Worm (Caenorhabditis elegans) whole organism, midembryonic: Measurements from ENCODE around the gene paqr-3.

Experiments used
- T22C8.4 ChIP-seq: fragments of 200-800 bp; sonication (Bioruptor generic); IDR thresholded peaks from 2 replicates; pipeline ENCODE4 v1.3.6; 2022; ENCODE audit warnings: missing genetic modification characterization, missing compliant biosample characterization
- cog-1 ChIP-seq: sonication (generic microtip); optimal IDR thresholded peaks from 2 replicates; lab custom pipeline; 2016; ENCODE audit warnings: missing genetic modification characterization, missing compliant biosample characterization
- flt-1 ChIP-seq: fragments of 200-800 bp; sonication (Bioruptor generic); IDR thresholded peaks from 2 replicates; pipeline ENCODE4 v1.3.6; 2022; ENCODE audit warnings: missing genetic modification characterization, missing compliant biosample characterization
- klf-2 ChIP-seq: fragments of 200-800 bp; sonication (Bioruptor generic); conservative IDR thresholded peaks from 2 replicates; pipeline ENCODE4 v1.3.6; 2022; ENCODE audit warnings: missing genetic modification reagents, missing genetic modification characterization, missing compliant biosample characterization
- med-1 ChIP-seq: sonication (generic microtip); optimal IDR thresholded peaks from 2 replicates; lab custom pipeline; 2017; ENCODE audit warnings: missing genetic modification characterization, mild to moderate bottlenecking, missing compliant biosample characterization, antibody characterized with exemption, missing genetic modification reagents; ENCODE audit not compliant: insufficient read depth
- ref-1 ChIP-seq: fragments of 200-800 bp; sonication (Bioruptor generic); conservative IDR thresholded peaks from 2 replicates; pipeline ENCODE4 v1.3.6; 2022; ENCODE audit warnings: missing genetic modification reagents, missing genetic modification characterization, missing compliant biosample characterization
- tab-1 ChIP-seq: fragments of 200-800 bp; sonication (Bioruptor generic); IDR thresholded peaks from 2 replicates; pipeline ENCODE4 v1.3.6; 2022; ENCODE audit warnings: missing genetic modification characterization, missing compliant biosample characterization
- ztf-23 ChIP-seq: fragments of 200-800 bp; sonication (Bioruptor generic); IDR thresholded peaks from 2 replicates; pipeline ENCODE4 v1.3.6; 2022; ENCODE audit warnings: missing genetic modification reagents, missing genetic modification characterization, missing compliant biosample characterization
- ztf-29 ChIP-seq: fragments of 200-800 bp; sonication (Bioruptor generic); IDR thresholded peaks from 2 replicates; pipeline ENCODE4 v1.3.6; 2022; ENCODE audit warnings: missing genetic modification reagents, missing genetic modification characterization, missing compliant biosample characterization

The paqr-3 gene

ce11 chrIV:14339657-14340056 is 43.8 kb downstream of the paqr-3 start, which contains the start of gene Y67A10A.11:
Y67A10A.11 (plus strand) TSS chrIV:14339957.
- TF ChIP-seq ztf-23 (GFP tag; lab: Robert Waterston, UW), result no peak
- no peak for TF ChIP-seq T22C8.4 (GFP tag; lab: Robert Waterston, UW)
- no peak for TF ChIP-seq flt-1 (GFP tag; lab: Robert Waterston, UW)
- no peak for TF ChIP-seq klf-2 (GFP tag; lab: Robert Waterston, UW)
- TF ChIP-seq tab-1 (GFP tag; lab: Robert Waterston, UW), result no peak
- no peak for TF ChIP-seq cog-1
- no peak for TF ChIP-seq ztf-29 (GFP tag; lab: Robert Waterston, UW)
- TF ChIP-seq med-1 (GFP tag; lab: Kevin White, UChicago), result no peak
- no peak for TF ChIP-seq ref-1 (GFP tag; lab: Robert Waterston, UW)

ce11 chrIV:14337757-14338156 is 45.7 kb downstream of the paqr-3 start, which contains the start of gene Y67A10A.2:
Y67A10A.2 (plus strand) TSS chrIV:14338057.
- TF ChIP-seq ztf-29 (GFP tag; lab: Robert Waterston, UW), result no peak

ce11 chrIV:14335768-14336167 is 47.7 kb downstream of the paqr-3 start:
- TF ChIP-seq cog-1 (no peak), tab-1 (GFP tag; lab: Robert Waterston, UW) (no peak), med-1 (GFP tag; lab: Kevin White, UChicago) (no peak), klf-2 (GFP tag; lab: Robert Waterston, UW) (no peak), ztf-29 (GFP tag; lab: Robert Waterston, UW) (no peak), ztf-23 (GFP tag; lab: Robert Waterston, UW) (no peak), ref-1 (GFP tag; lab: Robert Waterston, UW) (no peak), T22C8.4 (GFP tag; lab: Robert Waterston, UW) (no peak)

- TF ChIP-seq ref-1 (GFP tag; lab: Robert Waterston, UW) (no peak), flt-1 (GFP tag; lab: Robert Waterston, UW) (no peak), ztf-29 (GFP tag; lab: Robert Waterston, UW) (no peak), cog-1 (no peak), ztf-23 (GFP tag; lab: Robert Waterston, UW) (no peak), klf-2 (GFP tag; lab: Robert Waterston, UW) (no peak), med-1 (GFP tag; lab: Kevin White, UChicago) (no peak), T22C8.4 (GFP tag; lab: Robert Waterston, UW) (no peak)
Observed at ce11 chrIV:14334359-14334758, 49.1 kb downstream of the paqr-3 start, which contains the start of gene Y67A10A.3. Y67A10A.3 (minus strand) TSS chrIV:14334459.
